Fruit fly (Drosophila melanogaster) Kc167 (cell line): ENCODE measurements around the gene CecC.

Experiments used
- Myc ChIP-seq: fragments of >200 bp; optimal IDR thresholded peaks from 2 replicates; lab custom pipeline; 2017; ENCODE audit warnings: missing external identifiers
- Sin3A ChIP-seq: fragments of >200 bp; optimal IDR thresholded peaks from 2 replicates; lab custom pipeline; 2018; ENCODE audit warnings: missing external identifiers
- h ChIP-seq: fragments of >200 bp; optimal IDR thresholded peaks from 3 replicates; lab custom pipeline; 2018; ENCODE audit warnings: missing external identifiers
- insv ChIP-seq: fragments of >200 bp; optimal IDR thresholded peaks from 3 replicates; lab custom pipeline; 2018; ENCODE audit warnings: missing external identifiers
- psq ChIP-seq: fragments of >200 bp; optimal IDR thresholded peaks from 2 replicates; lab custom pipeline; 2017; ENCODE audit warnings: missing external identifiers
- ttk ChIP-seq: sonication (Bioruptor generic); optimal IDR thresholded peaks from 2 replicates; lab custom pipeline; 2017; ENCODE audit warnings: missing external identifiers

The CecC gene

dm6 chr3R:30193826-30194225 is 22.5 kb upstream of the CecC start:
- TF ChIP-seq psq (lab: Kevin White, UChicago) (no peak), insv (lab: Kevin White, UChicago) (no peak), Sin3A (no peak), Myc (no peak), h (lab: Kevin White, UChicago) (no peak), ttk (no peak)

- TF ChIP-seq Myc, result no peak
- TF ChIP-seq h (lab: Kevin White, UChicago), result no peak
- TF ChIP-seq Sin3A, result no peak
- TF ChIP-seq ttk, result no peak
- no peak for TF ChIP-seq psq (lab: Kevin White, UChicago)
- TF ChIP-seq insv (lab: Kevin White, UChicago), result no peak
Measured at dm6 chr3R:30195606-30196049, 20.7 kb upstream of the CecC start.

dm6 chr3R:30196128-30196527 is 20.2 kb upstream of the CecC start, which contains the start of gene CG15531:
CG15531 (minus strand) TSS chr3R:30196228.
- TF ChIP-seq insv (lab: Kevin White, UChicago) (no peak), psq (lab: Kevin White, UChicago) (no peak), Sin3A (no peak), Myc (no peak), h (lab: Kevin White, UChicago) (no peak), ttk (no peak)

- no peak for TF ChIP-seq h (lab: Kevin White, UChicago)
- no peak for TF ChIP-seq psq (lab: Kevin White, UChicago)
- no peak for TF ChIP-seq insv (lab: Kevin White, UChicago)
- TF ChIP-seq Sin3A, result no peak
- TF ChIP-seq Myc, result no peak
- no peak for TF ChIP-seq ttk
Measured at dm6 chr3R:30197796-30198195, 18.5 kb upstream of the CecC start.

- TF ChIP-seq h (lab: Kevin White, UChicago) (no peak), Myc (no peak), psq (lab: Kevin White, UChicago) (no peak), ttk (no peak), insv (lab: Kevin White, UChicago) (no peak)
Measured at dm6 chr3R:30198793-30199192, 17.5 kb upstream of the CecC start.

dm6 chr3R:30200091-30200698 is 16.1 kb upstream of the CecC start:
- TF ChIP-seq ttk (no peak), insv (lab: Kevin White, UChicago) (no peak), h (lab: Kevin White, UChicago) (no peak), psq (lab: Kevin White, UChicago) (no peak), Myc (no peak), Sin3A (no peak)

dm6 chr3R:30201064-30201463 is 15.2 kb upstream of the CecC start:
- TF ChIP-seq psq (lab: Kevin White, UChicago), result no peak
- TF ChIP-seq Myc, result no peak
- no peak for TF ChIP-seq Sin3A
- no peak for TF ChIP-seq insv (lab: Kevin White, UChicago)
- TF ChIP-seq ttk, result no peak
- no peak for TF ChIP-seq h (lab: Kevin White, UChicago)

- TF ChIP-seq Sin3A (no peak), h (lab: Kevin White, UChicago) (no peak), psq (lab: Kevin White, UChicago) (no peak)
Measured at dm6 chr3R:30202898-30203103, 13.5 kb upstream of the CecC start, which contains the start of gene CG9743. CG9743 (minus strand) TSS chr3R:30202998.

dm6 chr3R:30203104-30203986 is 12.9 kb upstream of the CecC start:
- TF ChIP-seq Myc, result no peak

dm6 chr3R:30204004-30204603 is 12.2 kb upstream of the CecC start:
- TF ChIP-seq ttk (no peak), insv (lab: Kevin White, UChicago) (no peak), Sin3A (no peak), h (lab: Kevin White, UChicago) (no peak), Myc (no peak), psq (lab: Kevin White, UChicago) (no peak)

dm6 chr3R:30205946-30206345 is 10.3 kb upstream of the CecC start:
- TF ChIP-seq Sin3A (no peak), insv (lab: Kevin White, UChicago) (no peak), ttk (no peak), Myc (no peak), h (lab: Kevin White, UChicago) (no peak), psq (lab: Kevin White, UChicago) (no peak)

- TF ChIP-seq psq (lab: Kevin White, UChicago) (no peak), h (lab: Kevin White, UChicago) (no peak), ttk (no peak), Myc (no peak), Sin3A (no peak), insv (lab: Kevin White, UChicago) (no peak)
Measured at dm6 chr3R:30208011-30208410, 8.3 kb upstream of the CecC start.
